Worm (Caenorhabditis elegans): Measurements from ENCODE around the gene F49F1.12.

F49F1.12 gene

DNA sequence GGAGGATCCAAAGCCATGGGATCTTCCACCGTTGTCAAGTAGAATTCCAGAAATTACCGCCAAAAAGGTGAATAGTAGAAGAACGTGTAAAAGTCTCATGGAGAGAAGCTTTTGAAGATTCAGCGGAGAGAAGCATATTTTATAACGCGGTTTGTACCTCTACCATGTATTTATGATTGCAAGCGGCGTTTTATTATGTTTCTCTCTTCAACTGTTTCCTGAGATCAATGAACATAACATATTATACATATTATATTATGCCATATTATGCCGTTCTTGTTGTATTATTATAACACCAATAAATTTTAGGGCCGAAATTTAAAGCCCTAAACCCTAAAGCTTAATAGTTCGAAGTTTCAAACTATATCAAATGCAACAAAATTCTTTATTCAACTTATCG, 2.6 kb downstream of the F49F1.12 start, which contains the start of gene F49F1.18:
TSS of gene F49F1.18 (minus strand) at position 101 of the 400 bp plus-strand sequence.
- TF ChIP-seq B0336.3 (GFP tag; IDR thresholded peaks at IDR 0.05) (no peak), lir-1 (GFP tag; conservative IDR thresholded peaks at IDR 0.05) (no peak), lag-1 (GFP tag; IDR thresholded peaks at IDR 0.05) (no peak), D2030.7 (GFP tag; IDR thresholded peaks at IDR 0.05) (no peak), let-526 (GFP tag; IDR thresholded peaks at IDR 0.05) (no peak), unc-62 (GFP tag; optimal IDR thresholded peaks at IDR 0.05) (no peak), sdz-38 (tag; optimal IDR thresholded peaks at IDR 0.05) (no peak), cebp-1 (GFP tag; IDR thresholded peaks at IDR 0.05) (no peak), cebp-1 (tag; optimal IDR thresholded peaks at IDR 0.05) (no peak), B0261.1 (tag; optimal IDR thresholded peaks at IDR 0.05) (no peak), ztf-22 (GFP tag; optimal IDR thresholded peaks at IDR 0.05) (no peak), tlf-1 (GFP tag; optimal IDR thresholded peaks at IDR 0.05) (no peak), dox-1 (GFP tag; IDR thresholded peaks at IDR 0.05) (no peak), sptf-2 (GFP tag; optimal IDR thresholded peaks at IDR 0.05) (no peak), ztf-18 (tag; optimal IDR thresholded peaks at IDR 0.05) (no peak), die-1 (tag; optimal IDR thresholded peaks at IDR 0.05) (no peak), lsl-1 (GFP tag; optimal IDR thresholded peaks at IDR 0.05) (no peak), nhr-179 (tag; optimal IDR thresholded peaks at IDR 0.05) (no peak), T26A5.8 (tag; optimal IDR thresholded peaks at IDR 0.05) (no peak), ceh-79 (tag; optimal IDR thresholded peaks at IDR 0.05) (no peak), him-1 (tag; optimal IDR thresholded peaks at IDR 0.05) (no peak)

DNA sequence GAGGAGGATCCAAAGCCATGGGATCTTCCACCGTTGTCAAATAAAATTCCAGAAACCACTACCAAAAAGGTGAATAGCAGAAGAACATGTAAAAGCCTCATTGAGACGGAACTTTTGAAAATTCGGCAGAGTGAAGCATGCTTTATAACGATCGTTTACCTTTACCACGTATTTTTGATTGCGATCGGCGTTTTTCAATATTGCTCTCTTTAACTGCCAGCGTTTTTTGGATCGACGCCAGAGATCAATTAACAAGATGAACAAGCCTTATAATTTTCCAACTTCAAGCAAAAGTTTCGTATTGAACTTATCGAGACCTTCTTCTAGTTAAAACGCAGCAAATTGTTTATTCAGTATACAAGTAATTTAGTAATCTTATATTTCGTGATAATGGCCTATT, 3.9 kb downstream of the F49F1.12 start, which contains the start of gene F49F1.10:
TSS of gene F49F1.10 (minus strand) at position 101 of the 400 bp plus-strand sequence.
- TF ChIP-seq akir-1 (GFP tag; optimal IDR thresholded peaks at IDR 0.05) (no peak), attf-3 (GFP tag; conservative IDR thresholded peaks at IDR 0.05) (no peak), ztf-28 (GFP tag; IDR thresholded peaks at IDR 0.05) (no peak), tlf-1 (GFP tag; optimal IDR thresholded peaks at IDR 0.05) (no peak), lag-1 (GFP tag; IDR thresholded peaks at IDR 0.05) (no peak), atf-7 (tag; optimal IDR thresholded peaks at IDR 0.05) (no peak), F57C9.4 (tag; optimal IDR thresholded peaks at IDR 0.05) (no peak), F37B4.10 (GFP tag; IDR thresholded peaks at IDR 0.05) (no peak), nhr-179 (tag; optimal IDR thresholded peaks at IDR 0.05) (no peak), lsy-27 (tag; optimal IDR thresholded peaks at IDR 0.05; ENCODE audit: borderline replicate concordance, insufficient read depth) (no peak), lir-1 (GFP tag; conservative IDR thresholded peaks at IDR 0.05) (no peak), C17E4.6 (GFP tag; IDR thresholded peaks at IDR 0.05) (no peak), dpl-1 (GFP tag; optimal IDR thresholded peaks at IDR 0.05) (no peak), aptf-3 (GFP tag; IDR thresholded peaks at IDR 0.05) (no peak)

DNA sequence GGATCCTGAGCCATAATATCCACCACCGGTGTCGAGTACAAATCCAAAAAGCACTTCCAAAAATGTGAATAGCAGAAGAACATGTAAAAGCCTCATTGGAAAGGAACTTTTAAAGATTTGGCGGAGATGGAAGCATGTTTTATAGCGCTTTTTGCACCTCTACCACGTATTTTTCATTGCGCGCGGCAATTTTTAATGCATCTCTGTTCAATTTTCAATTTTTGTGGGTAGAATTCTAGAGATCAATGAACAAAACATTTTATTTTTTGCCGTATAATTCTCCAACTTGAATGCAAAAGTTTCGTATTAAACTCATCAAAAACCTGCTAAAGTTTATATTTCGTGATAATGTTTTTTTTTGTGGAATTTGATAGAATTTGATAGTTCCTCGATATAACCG, 5.4 kb downstream of the F49F1.12 start, which contains the start of gene F49F1.9:
TSS of gene F49F1.9 (minus strand) at position 101 of the 400 bp plus-strand sequence.
- no peak for TF ChIP-seq ekl-4 (GFP tag; IDR thresholded peaks at IDR 0.05)
- TF ChIP-seq K12H6.12 (tag; optimal IDR thresholded peaks at IDR 0.05): no peak
- TF ChIP-seq Y53G8AR.9 (GFP tag; conservative IDR thresholded peaks at IDR 0.05): no peak
- TF ChIP-seq nhr-27 (tag; optimal IDR thresholded peaks at IDR 0.05): no peak
- TF ChIP-seq mel-28 (tag; optimal IDR thresholded peaks at IDR 0.05; ENCODE audit: borderline replicate concordance): no peak
- no peak for TF ChIP-seq cebp-1 (GFP tag; IDR thresholded peaks at IDR 0.05)
- no peak for TF ChIP-seq cebp-1 (tag; optimal IDR thresholded peaks at IDR 0.05)
- TF ChIP-seq ceh-79 (tag; optimal IDR thresholded peaks at IDR 0.05): no peak
- TF ChIP-seq ztf-3 (GFP tag; optimal IDR thresholded peaks at IDR 0.05): no peak
- no peak for TF ChIP-seq B0019.2 (GFP tag; conservative IDR thresholded peaks at IDR 0.05)
- no peak for TF ChIP-seq him-1 (tag; optimal IDR thresholded peaks at IDR 0.05)
- TF ChIP-seq egrh-3 (GFP tag; IDR thresholded peaks at IDR 0.05): no peak
- TF ChIP-seq nhr-120 (GFP tag; IDR thresholded peaks at IDR 0.05): no peak
- no peak for TF ChIP-seq atf-7 (tag; optimal IDR thresholded peaks at IDR 0.05)
- no peak for TF ChIP-seq B0336.3 (GFP tag; IDR thresholded peaks at IDR 0.05)
- TF ChIP-seq ccch-3 (GFP tag; optimal IDR thresholded peaks at IDR 0.05): no peak
- no peak for TF ChIP-seq snpc-4 (GFP tag; optimal IDR thresholded peaks at IDR 0.05)
- no peak for TF ChIP-seq snpc-4 (tag; optimal IDR thresholded peaks at IDR 0.05)
- no peak for TF ChIP-seq somi-1 (GFP tag; optimal IDR thresholded peaks at IDR 0.05)

Measured in whole organism, young adult.